Worm (Caenorhabditis elegans) whole organism, young adult: ENCODE measurements around the gene K08H2.3.

Experiments used
- B0019.2 ChIP-seq: fragments of 200-800 bp; sonication (Bioruptor generic); conservative IDR thresholded peaks from 2 replicates; pipeline ENCODE4 v1.3.6; 2022; ENCODE audit warnings: missing genetic modification reagents, missing genetic modification characterization, missing compliant biosample characterization
- B0261.1 ChIP-seq: sonication (generic microtip); optimal IDR thresholded peaks from 2 replicates; lab custom pipeline; 2016; ENCODE audit warnings: mild to moderate bottlenecking, missing genetic modification characterization, moderate library complexity, missing compliant biosample characterization
- C06A6.2 ChIP-seq: fragments of 200-800 bp; sonication (Bioruptor generic); conservative IDR thresholded peaks from 2 replicates; pipeline ENCODE4 v1.3.6; 2022; ENCODE audit warnings: missing genetic modification characterization, missing compliant biosample characterization
- C17E4.6 ChIP-seq: fragments of 200-800 bp; sonication (Bioruptor generic); IDR thresholded peaks from 2 replicates; pipeline ENCODE4 v1.3.6; 2022; ENCODE audit warnings: missing genetic modification reagents, missing genetic modification characterization, missing compliant biosample characterization
- F22D6.2 ChIP-seq: sonication (generic microtip); optimal IDR thresholded peaks from 2 replicates; lab custom pipeline; 2016; ENCODE audit warnings: mild to moderate bottlenecking, missing genetic modification characterization, missing compliant biosample characterization
- F23B12.7 ChIP-seq: sonication (generic microtip); optimal IDR thresholded peaks from 2 replicates; lab custom pipeline; 2017; ENCODE audit warnings: missing genetic modification characterization, mild to moderate bottlenecking, missing compliant biosample characterization, antibody characterized with exemption, moderate library complexity; ENCODE audit not compliant: insufficient read depth
- F55B11.4 ChIP-seq: sonication (generic microtip); optimal IDR thresholded peaks from 2 replicates; lab custom pipeline; 2016; ENCODE audit warnings: missing compliant biosample characterization, missing genetic modification characterization, borderline replicate concordance; ENCODE audit not compliant: insufficient read depth
- F57A8.1 ChIP-seq: fragments of 200-800 bp; sonication (Bioruptor generic); optimal IDR thresholded peaks from 2 replicates; lab custom pipeline; 2018; ENCODE audit warnings: mild to moderate bottlenecking, missing genetic modification characterization, moderate library complexity, missing compliant biosample characterization
- K11D2.4 ChIP-seq: fragments of 200-800 bp; sonication (Bioruptor generic); IDR thresholded peaks from 2 replicates; pipeline ENCODE4 v1.3.6; 2022; ENCODE audit warnings: missing genetic modification reagents, missing genetic modification characterization, missing compliant biosample characterization
- T26A5.8 ChIP-seq: sonication (generic microtip); optimal IDR thresholded peaks from 2 replicates; lab custom pipeline; 2016; ENCODE audit warnings: missing genetic modification characterization, missing compliant biosample characterization
- Y79H2A.3 ChIP-seq: fragments of 200-800 bp; sonication (Bioruptor generic); conservative IDR thresholded peaks from 2 replicates; pipeline ENCODE4 v1.3.6; 2022; ENCODE audit warnings: missing genetic modification reagents, missing genetic modification characterization, missing compliant biosample characterization
- ama-1 ChIP-seq, 3 experiments: fragments of 150-350 bp in 1 of 3; sonication (generic microtip) in 2 of 3; optimal IDR thresholded peaks; 2 replicates each; lab custom pipeline; 2014 to 2018; ENCODE audit warnings: missing biosample characterization in 2 of 3, missing genetic modification characterization in 2 of 3, missing genetic modification reagents in 2 of 3
- aptf-2 ChIP-seq: fragments of 200-800 bp; sonication (Bioruptor generic); conservative IDR thresholded peaks from 2 replicates; pipeline ENCODE4 v1.3.6; 2022; ENCODE audit warnings: missing genetic modification reagents, missing genetic modification characterization, missing compliant biosample characterization
- attf-5 ChIP-seq: fragments of 200-800 bp; sonication (Bioruptor generic); optimal IDR thresholded peaks from 2 replicates; lab custom pipeline; 2018; ENCODE audit warnings: mild to moderate bottlenecking, missing genetic modification characterization, missing compliant biosample characterization
- bed-1 ChIP-seq: fragments of 200-800 bp; sonication (Bioruptor generic); IDR thresholded peaks from 2 replicates; pipeline ENCODE4 v1.3.6; 2022; ENCODE audit warnings: missing genetic modification reagents, missing genetic modification characterization, missing compliant biosample characterization
- cebp-2 ChIP-seq: fragments of 200-800 bp; sonication (Bioruptor generic); IDR thresholded peaks from 2 replicates; pipeline ENCODE4 v1.3.6; 2022; ENCODE audit warnings: missing genetic modification characterization, missing compliant biosample characterization
- dpff-1 ChIP-seq: sonication (generic microtip); optimal IDR thresholded peaks from 2 replicates; lab custom pipeline; 2017; ENCODE audit warnings: mild to moderate bottlenecking, missing genetic modification characterization, missing compliant biosample characterization
- dpl-1 ChIP-seq: fragments of 150-350 bp; optimal IDR thresholded peaks from 2 replicates; lab custom pipeline; 2014; ENCODE audit warnings: missing biosample characterization, missing genetic modification reagents, missing genetic modification characterization
- efl-1 ChIP-seq: fragments of 150-350 bp; optimal IDR thresholded peaks from 2 replicates; lab custom pipeline; 2014; ENCODE audit warnings: missing biosample characterization, missing genetic modification reagents, missing genetic modification characterization
- fkh-3 ChIP-seq: sonication (generic microtip); optimal IDR thresholded peaks from 2 replicates; lab custom pipeline; 2016; ENCODE audit warnings: mild to moderate bottlenecking, missing genetic modification characterization, missing compliant biosample characterization
- hlh-26 ChIP-seq: fragments of 200-800 bp; sonication (Bioruptor generic); conservative IDR thresholded peaks from 2 replicates; pipeline ENCODE4 v1.3.6; 2022; ENCODE audit warnings: missing genetic modification reagents, missing genetic modification characterization, missing compliant biosample characterization
- hmg-1.2 ChIP-seq: fragments of 200-800 bp; sonication (Bioruptor generic); IDR thresholded peaks from 2 replicates; pipeline ENCODE4 v1.3.6; 2022; ENCODE audit warnings: missing genetic modification reagents, missing genetic modification characterization, missing compliant biosample characterization
- lag-1 ChIP-seq: fragments of 200-800 bp; sonication (Bioruptor generic); IDR thresholded peaks from 2 replicates; pipeline ENCODE4 v1.3.6; 2022; ENCODE audit warnings: missing genetic modification reagents, missing genetic modification characterization, missing compliant biosample characterization
- lin-26 ChIP-seq: fragments of 200-800 bp; sonication (Bioruptor generic); IDR thresholded peaks from 2 replicates; pipeline ENCODE4 v1.3.6; 2022; ENCODE audit warnings: missing genetic modification reagents, missing genetic modification characterization, missing compliant biosample characterization
- lin-35 ChIP-seq, 3 experiments: fragments of 150-350 bp in 2 of 3; sonication (generic microtip) in 1 of 3; optimal IDR thresholded peaks; 2 replicates each; lab custom pipeline; 2014 to 2018; ENCODE audit warnings: missing biosample characterization in 3 of 3, missing genetic modification characterization in 3 of 3, missing genetic modification reagents in 3 of 3
- lir-1 ChIP-seq: fragments of 200-800 bp; sonication (Bioruptor generic); conservative IDR thresholded peaks from 2 replicates; pipeline ENCODE4 v1.3.6; 2022; ENCODE audit warnings: missing genetic modification reagents, missing genetic modification characterization, missing compliant biosample characterization
- lsl-1 ChIP-seq: fragments of 200-800 bp; sonication (Bioruptor generic); optimal IDR thresholded peaks from 2 replicates; lab custom pipeline; 2018; ENCODE audit warnings: mild to moderate bottlenecking, missing genetic modification characterization, moderate library complexity, missing compliant biosample characterization
- madf-6 ChIP-seq: fragments of 200-800 bp; sonication (Bioruptor generic); IDR thresholded peaks from 2 replicates; pipeline ENCODE4 v1.3.6; 2022; ENCODE audit warnings: missing genetic modification reagents, missing genetic modification characterization, missing compliant biosample characterization
- nfyb-1 ChIP-seq: fragments of 200-800 bp; sonication (Bioruptor generic); IDR thresholded peaks from 2 replicates; pipeline ENCODE4 v1.3.6; 2022; ENCODE audit warnings: missing genetic modification reagents, missing genetic modification characterization, missing compliant biosample characterization
- nhr-120 ChIP-seq: fragments of 200-800 bp; sonication (Bioruptor generic); IDR thresholded peaks from 2 replicates; pipeline ENCODE4 v1.3.6; 2022; ENCODE audit warnings: missing genetic modification characterization, missing compliant biosample characterization
- nhr-27 ChIP-seq: fragments of 200-800 bp; sonication (Bioruptor generic); optimal IDR thresholded peaks from 2 replicates; lab custom pipeline; 2018; ENCODE audit warnings: mild to moderate bottlenecking, missing genetic modification characterization, moderate library complexity, missing compliant biosample characterization
- repo-1 ChIP-seq: sonication (generic microtip); optimal IDR thresholded peaks from 2 replicates; lab custom pipeline; 2017; ENCODE audit warnings: mild to moderate bottlenecking, missing genetic modification characterization, missing compliant biosample characterization
- rpc-1 ChIP-seq, 2 experiments: fragments of 150-350 bp in 1 of 2; sonication (generic microtip) in 1 of 2; optimal IDR thresholded peaks; 2 replicates each; lab custom pipeline; 2014 to 2018; ENCODE audit warnings: missing biosample characterization in 1 of 2, missing genetic modification characterization in 1 of 2, missing genetic modification reagents in 1 of 2, missing genotype in 1 of 2
- sdz-38 ChIP-seq: sonication (generic microtip); optimal IDR thresholded peaks from 2 replicates; lab custom pipeline; 2016; ENCODE audit warnings: missing genotype, missing genetic modification characterization, missing compliant biosample characterization
- snpc-3.4 ChIP-seq: sonication (generic microtip); optimal IDR thresholded peaks from 2 replicates; lab custom pipeline; 2017; ENCODE audit warnings: missing genetic modification characterization, mild to moderate bottlenecking, missing compliant biosample characterization, antibody characterized with exemption, moderate library complexity, missing genotype, missing genetic modification reagents
- snpc-4 ChIP-seq, 5 experiments: fragments of 150-350 bp in 1 of 5; sonication (generic microtip) in 4 of 5; optimal IDR thresholded peaks; 2 replicates each; lab custom pipeline; 2014 to 2018; ENCODE audit warnings: missing genetic modification characterization in 5 of 5, missing biosample characterization in 3 of 5, antibody characterized with exemption in 2 of 5, mild to moderate bottlenecking in 2 of 5, missing compliant biosample characterization in 2 of 5, missing genotype in 2 of 5, moderate library complexity in 2 of 5, missing genetic modification reagents in 1 of 5
- sptf-2 ChIP-seq: fragments of 200-800 bp; sonication (Bioruptor generic); optimal IDR thresholded peaks from 2 replicates; lab custom pipeline; 2018; ENCODE audit warnings: mild to moderate bottlenecking, missing genetic modification characterization, missing compliant biosample characterization
- zfh-2 ChIP-seq: fragments of 200-800 bp; sonication (Bioruptor generic); conservative IDR thresholded peaks from 2 replicates; pipeline ENCODE4 v1.3.6; 2022; ENCODE audit warnings: missing genetic modification reagents, missing genetic modification characterization, missing compliant biosample characterization
- zim-3 ChIP-seq: sonication (generic microtip); optimal IDR thresholded peaks from 2 replicates; lab custom pipeline; 2017; ENCODE audit warnings: mild to moderate bottlenecking, missing genetic modification characterization, moderate library complexity, missing compliant biosample characterization
- ztf-18 ChIP-seq: sonication (generic microtip); optimal IDR thresholded peaks from 2 replicates; lab custom pipeline; 2016; ENCODE audit warnings: missing genotype, mild to moderate bottlenecking, missing genetic modification characterization, missing compliant biosample characterization
- ztf-26 ChIP-seq: sonication (generic microtip); optimal IDR thresholded peaks from 2 replicates; lab custom pipeline; 2017; ENCODE audit warnings: missing genetic modification characterization, missing compliant biosample characterization
- ztf-3 ChIP-seq: fragments of 200-800 bp; sonication (Bioruptor generic); optimal IDR thresholded peaks from 2 replicates; lab custom pipeline; 2018; ENCODE audit warnings: mild to moderate bottlenecking, missing genetic modification characterization, missing compliant biosample characterization
- ztf-6 ChIP-seq: fragments of 200-800 bp; sonication (Bioruptor generic); IDR thresholded peaks from 2 replicates; pipeline ENCODE4 v1.3.6; 2022; ENCODE audit warnings: missing genetic modification reagents, missing genetic modification characterization, missing compliant biosample characterization

Gene K08H2.3

ce11 chrX:13264550-13264949 lies 27.3 kb downstream of the K08H2.3 start (continued):
- TF ChIP-seq hlh-26 (GFP tag; lab: Robert Waterston, UW) (no peak), hmg-1.2 (GFP tag; lab: Robert Waterston, UW) (peak; percentile 83), lir-1 (GFP tag; lab: Robert Waterston, UW) (peak; percentile 63; the same call in 1 of the 2 replicates), efl-1 (GFP tag; lab: Kevin White, UChicago) (no peak), rpc-1 (optimal IDR thresholded peaks at IDR 0.05; lab: Kevin White, UChicago) (peak; percentile 95), rpc-1 (tag; optimal IDR thresholded peaks at IDR 0.05; lab: Kevin White, UChicago) (peak; percentile 93), lin-35 (GFP tag; optimal IDR thresholded peaks at IDR 0.05; lab: Kevin White, UChicago) (peak in 1 of 3 experiments; percentile 20), F57A8.1 (GFP tag; lab: Kevin White, UChicago) (peak; percentile 41), B0261.1 (tag; lab: Kevin White, UChicago) (peak; percentile 97), sdz-38 (tag; lab: Kevin White, UChicago) (no peak), T26A5.8 (tag; lab: Kevin White, UChicago) (peak; percentile 50), nhr-27 (tag; lab: Kevin White, UChicago) (no peak), lag-1 (GFP tag; lab: Robert Waterston, UW) (0 out of 2 replicates have a peak, but pooled peaks have one; percentile 14), snpc-3.4 (tag; lab: Kevin White, UChicago) (peak; percentile 60), zim-3 (peak; percentile 65), F23B12.7 (peak; percentile 72), C17E4.6 (GFP tag; lab: Robert Waterston, UW) (no peak), dpff-1 (tag; lab: Kevin White, UChicago) (no peak), ama-1 (optimal IDR thresholded peaks at IDR 0.05; lab: Kevin White, UChicago) (no peak), ama-1 (GFP tag; optimal IDR thresholded peaks at IDR 0.05; lab: Kevin White, UChicago) (no peak), sptf-2 (GFP tag; lab: Kevin White, UChicago) (no peak), cebp-2 (peak; percentile 88; the same call in 1 of the 2 replicates), fkh-3 (tag; lab: Kevin White, UChicago) (peak; percentile 62), F55B11.4 (tag; lab: Kevin White, UChicago) (no peak), snpc-4 (GFP tag; optimal IDR thresholded peaks at IDR 0.05; lab: Kevin White, UChicago) (no peak), snpc-4 (tag; optimal IDR thresholded peaks at IDR 0.05; lab: Kevin White, UChicago) (peak in 3 of 4 experiments; percentile 49 to 71 (median 71)), bed-1 (GFP tag; lab: Robert Waterston, UW) (no peak), nhr-120 (no peak), repo-1 (tag; lab: Kevin White, UChicago) (peak; percentile 48), nfyb-1 (GFP tag; lab: Robert Waterston, UW) (peak; percentile 89), lsl-1 (GFP tag; lab: Kevin White, UChicago) (no peak), B0019.2 (no peak), zfh-2 (GFP tag; lab: Robert Waterston, UW) (no peak), ztf-3 (no peak), C06A6.2 (GFP tag; lab: Robert Waterston, UW) (no peak), attf-5 (GFP tag; lab: Kevin White, UChicago) (no peak), aptf-2 (0 out of 2 replicates have a peak, but pooled peaks have one; percentile 34), ztf-6 (GFP tag; lab: Robert Waterston, UW) (no peak), dpl-1 (GFP tag; lab: Kevin White, UChicago) (no peak), madf-6 (GFP tag; lab: Robert Waterston, UW) (no peak; the same call in none of the 2 replicates), Y79H2A.3 (GFP tag; lab: Robert Waterston, UW) (no peak; the same call in 1 of the 2 replicates), F22D6.2 (tag; lab: Kevin White, UChicago) (peak; percentile 33), lin-26 (GFP tag; lab: Robert Waterston, UW) (peak; percentile 92), ztf-26 (no peak), ztf-18 (tag; lab: Kevin White, UChicago) (peak; percentile 60), K11D2.4 (peak; percentile 66)
